Fruit fly (Drosophila melanogaster): ENCODE data around the gene Pmvk.

Gene Pmvk

DNA sequence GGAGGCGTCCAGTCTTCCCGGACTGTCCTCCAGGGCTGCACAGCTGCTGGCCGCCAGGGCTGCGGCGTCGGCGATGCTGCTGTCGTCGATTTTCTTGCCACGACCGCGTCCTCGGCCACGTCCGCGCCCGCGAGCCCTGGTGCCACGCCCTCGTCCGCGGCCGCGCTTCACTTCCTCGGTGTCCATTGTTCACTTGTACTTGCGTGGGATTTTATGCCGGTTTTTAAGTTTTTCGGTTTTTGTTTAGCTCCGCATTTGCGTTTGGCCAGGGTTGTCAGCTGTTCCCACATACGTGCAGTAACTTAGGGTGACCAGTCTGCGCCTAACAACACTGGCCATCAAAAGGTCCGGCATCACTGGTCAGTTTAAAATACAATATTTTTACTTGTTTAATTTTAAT lies 2.0 kb upstream of the Pmvk start, which contains the start of gene Hakai (continued):
- peak; percentile 45 for TF ChIP-seq CG18764 (GFP tag; optimal IDR thresholded peaks at IDR 0.05)
- TF ChIP-seq CG1529 (GFP tag; optimal IDR thresholded peaks at IDR 0.05) = no peak
- TF ChIP-seq Spps (tag; optimal IDR thresholded peaks at IDR 0.05) = no peak
- no peak for TF ChIP-seq CG4730 (GFP tag; IDR thresholded peaks at IDR 0.05)
- TF ChIP-seq Blimp-1 (GFP tag; optimal IDR thresholded peaks at IDR 0.05) = peak; percentile 3
- no peak for TF ChIP-seq ap (GFP tag; IDR thresholded peaks at IDR 0.05)
- no peak for TF ChIP-seq CG17912 (GFP tag; optimal IDR thresholded peaks at IDR 0.05)
- peak; percentile 30; the same call in 1 of the 2 replicates for TF ChIP-seq seq (GFP tag; IDR thresholded peaks at IDR 0.05)
- no peak for TF ChIP-seq fd64A (GFP tag; optimal IDR thresholded peaks at IDR 0.05)
- TF ChIP-seq amos (GFP tag; IDR thresholded peaks at IDR 0.05; ENCODE audit: partially characterized antibody) = peak; percentile 54
- peak; percentile 92 for TF ChIP-seq sens (GFP tag)
- TF ChIP-seq CG2120 (GFP tag; optimal IDR thresholded peaks at IDR 0.05) = peak; percentile 75
- TF ChIP-seq CG12071 (GFP tag; optimal IDR thresholded peaks at IDR 0.05) = no peak
- TF ChIP-seq CG14667 (GFP tag; IDR thresholded peaks at IDR 0.05) = 0 out of 2 replicates have a peak, but pooled peaks have one; percentile 26
- no peak for TF ChIP-seq cwo (GFP tag; optimal IDR thresholded peaks at IDR 0.05)
- no peak for TF ChIP-seq ab (GFP tag; optimal IDR thresholded peaks at IDR 0.05)
- peak; percentile 10 for TF ChIP-seq CG8924 (tag; optimal IDR thresholded peaks at IDR 0.05)
- peak; percentile 25; the same call in 1 of the 3 replicates for TF ChIP-seq tgo (GFP tag; IDR thresholded peaks at IDR 0.05)
- TF ChIP-seq CoRest (tag; optimal IDR thresholded peaks at IDR 0.05) = peak; percentile 74
- TF ChIP-seq CG18011 (GFP tag; optimal IDR thresholded peaks at IDR 0.05) = peak; percentile 27
- TF ChIP-seq chm (GFP tag; IDR thresholded peaks at IDR 0.05) = 0 out of 2 replicates have a peak, but pooled peaks have one; percentile 12
- TF ChIP-seq CG2875 (GFP tag; optimal IDR thresholded peaks at IDR 0.05) = no peak
- peak; percentile 56; the same call in 1 of the 2 replicates for TF ChIP-seq CG32772 (GFP tag; IDR thresholded peaks at IDR 0.05)
- TF ChIP-seq CG12769 (tag; optimal IDR thresholded peaks at IDR 0.05) = no peak
- TF ChIP-seq pros (GFP tag; optimal IDR thresholded peaks at IDR 0.05) = no peak
- TF ChIP-seq Hr51 (GFP tag; optimal IDR thresholded peaks at IDR 0.05) = peak; percentile 27 to 68
- peak; percentile 51 for TF ChIP-seq CG13424 (tag; optimal IDR thresholded peaks at IDR 0.05)
- peak; percentile 20 for TF ChIP-seq CG4820 (GFP tag; optimal IDR thresholded peaks at IDR 0.05)
- peak; percentile 65 for TF ChIP-seq nmo (GFP tag; optimal IDR thresholded peaks at IDR 0.05)
- peak; percentile 41 for TF ChIP-seq CG10979 (tag; optimal IDR thresholded peaks at IDR 0.05)
- peak; percentile 56 for TF ChIP-seq CG15269 (tag; optimal IDR thresholded peaks at IDR 0.05)
- TF ChIP-seq CG13894 (tag; optimal IDR thresholded peaks at IDR 0.05) = no peak
- TF ChIP-seq Oaz (GFP tag; IDR thresholded peaks at IDR 0.05) = 0 out of 2 replicates have a peak, but pooled peaks have one; percentile 9
- no peak for TF ChIP-seq psq (GFP tag; optimal IDR thresholded peaks at IDR 0.05)
- TF ChIP-seq CG32767 (GFP tag; IDR thresholded peaks at IDR 0.05) = no peak
- TF ChIP-seq CG10654 (GFP tag; optimal IDR thresholded peaks at IDR 0.05) = peak; percentile 53
- TF ChIP-seq CG1603 (tag; optimal IDR thresholded peaks at IDR 0.05) = peak; percentile 45
- TF ChIP-seq CG10462 (GFP tag; optimal IDR thresholded peaks at IDR 0.05) = no peak
- TF ChIP-seq CG14860 (GFP tag; IDR thresholded peaks at IDR 0.05; ENCODE audit: partially characterized antibody) = 0 out of 3 replicates have a peak, but pooled peaks have one; percentile 28
- TF ChIP-seq chif (GFP tag; optimal IDR thresholded peaks at IDR 0.05) = peak; percentile 23 to 67
- no peak for TF ChIP-seq wek (GFP tag; optimal IDR thresholded peaks at IDR 0.05)
- TF ChIP-seq BEAF-32 (GFP tag; optimal IDR thresholded peaks at IDR 0.05) = peak; percentile 47
- TF ChIP-seq CG17186 (GFP tag; optimal IDR thresholded peaks at IDR 0.05) = peak; percentile 79
- TF ChIP-seq CG2678 (tag; optimal IDR thresholded peaks at IDR 0.05) = peak; percentile 45
- TF ChIP-seq CG12942 (GFP tag; optimal IDR thresholded peaks at IDR 0.05) = peak; percentile 14
- no peak for TF ChIP-seq HLHmδ (GFP tag; optimal IDR thresholded peaks at IDR 0.05)
- no peak for TF ChIP-seq gsb (GFP tag; IDR thresholded peaks at IDR 0.05)
- no peak for TF ChIP-seq hkb (optimal IDR thresholded peaks at IDR 0.05)
- TF ChIP-seq hkb (GFP tag; IDR thresholded peaks at IDR 0.05) = peak; percentile 58
- TF ChIP-seq ewg (GFP tag; optimal IDR thresholded peaks at IDR 0.05) = peak; percentile 14

Measured in whole organism, embryonic.